Worm (Caenorhabditis elegans): ENCODE results near the gene T07D3.9.

- TF ChIP-seq pha-4 (tag; optimal IDR thresholded peaks at IDR 0.05) = no peak
- no peak for TF ChIP-seq elt-2 (tag; optimal IDR thresholded peaks at IDR 0.05)
- TF ChIP-seq lin-11 (tag; optimal IDR thresholded peaks at IDR 0.05) = no peak
- TF ChIP-seq ceh-9 (tag; optimal IDR thresholded peaks at IDR 0.05) = no peak
- TF ChIP-seq pha-2 (tag; optimal IDR thresholded peaks at IDR 0.05) = no peak
- TF ChIP-seq ama-1 (optimal IDR thresholded peaks at IDR 0.05) = no peak
- no peak for TF ChIP-seq unc-86 (tag; optimal IDR thresholded peaks at IDR 0.05)
- no peak for TF ChIP-seq ahr-1 (tag; optimal IDR thresholded peaks at IDR 0.05)
- no peak for TF ChIP-seq ets-4 (tag; optimal IDR thresholded peaks at IDR 0.05)
Measured at ce11 chrII:948091-948490, 47.4 kb upstream of the T07D3.9 start, which contains the start of gene fbxc-32.

All from whole organism, late embryonic.